Fruit fly (Drosophila melanogaster): ENCODE data around the gene CG46320.

Gene CG46320

dm6 chr3L:5785237-5786062, 121.5 kb downstream of the CG46320 start (continued):
- TF ChIP-seq ERR (GFP tag; optimal IDR thresholded peaks at IDR 0.05) (no peak), grau (tag; optimal IDR thresholded peaks at IDR 0.05) (no peak), CG30020 (tag; optimal IDR thresholded peaks at IDR 0.05) (no peak), trh (GFP tag; optimal IDR thresholded peaks at IDR 0.05) (no peak), shn (GFP tag; optimal IDR thresholded peaks at IDR 0.05) (no peak), CG3995 (GFP tag; optimal IDR thresholded peaks at IDR 0.05) (no peak), Kr (GFP tag; optimal IDR thresholded peaks at IDR 0.05) (no peak), CG32772 (GFP tag; IDR thresholded peaks at IDR 0.05) (no peak), CG15073 (GFP tag; optimal IDR thresholded peaks at IDR 0.05) (no peak), kah (GFP tag; optimal IDR thresholded peaks at IDR 0.05) (no peak), wek (GFP tag; optimal IDR thresholded peaks at IDR 0.05) (no peak), CG18011 (GFP tag; optimal IDR thresholded peaks at IDR 0.05) (no peak), Lpt (GFP tag; optimal IDR thresholded peaks at IDR 0.05) (no peak), Dip3 (GFP tag; optimal IDR thresholded peaks at IDR 0.05) (no peak), NfI (GFP tag; optimal IDR thresholded peaks at IDR 0.05) (no peak), hkb (optimal IDR thresholded peaks at IDR 0.05) (no peak), hkb (GFP tag; IDR thresholded peaks at IDR 0.05) (no peak), CG42726 (GFP tag; IDR thresholded peaks at IDR 0.05; ENCODE audit: partially characterized antibody) (no peak), CTCF (GFP tag; optimal IDR thresholded peaks at IDR 0.05) (no peak), CG1792 (GFP tag; optimal IDR thresholded peaks at IDR 0.05) (no peak), CG4424 (GFP tag; optimal IDR thresholded peaks at IDR 0.05) (no peak), ken (GFP tag; IDR thresholded peaks at IDR 0.05) (0 out of 3 replicates have a peak, but pooled peaks have one; percentile 36), CG8359 (GFP tag; optimal IDR thresholded peaks at IDR 0.05; ENCODE audit: borderline replicate concordance) (no peak), Nf-YA (GFP tag; IDR thresholded peaks at IDR 0.05) (no peak), vnd (GFP tag; IDR thresholded peaks at IDR 0.05; ENCODE audit: partially characterized antibody) (no peak), zfh1 (GFP tag; IDR thresholded peaks at IDR 0.05) (peak; percentile 20; the same call in 1 of the 3 replicates), ara (GFP tag; IDR thresholded peaks at IDR 0.05) (0 out of 2 replicates have a peak, but pooled peaks have one; percentile 11), CG32767 (GFP tag; IDR thresholded peaks at IDR 0.05) (no peak), CG6683 (GFP tag; optimal IDR thresholded peaks at IDR 0.05) (no peak), nerfin-2 (GFP tag; IDR thresholded peaks at IDR 0.05; ENCODE audit: partially characterized antibody) (no peak), Drgx (GFP tag; IDR thresholded peaks at IDR 0.05) (no peak), Atf6 (GFP tag; IDR thresholded peaks at IDR 0.05) (no peak), Bteb2 (GFP tag; optimal IDR thresholded peaks at IDR 0.05) (no peak), CG4404 (GFP tag; IDR thresholded peaks at IDR 0.05) (no peak), sens (GFP tag) (peak; percentile 85), da (GFP tag; optimal IDR thresholded peaks at IDR 0.05) (no peak), CkIIα-i1 (GFP tag; IDR thresholded peaks at IDR 0.05) (no peak), eve (GFP tag; optimal IDR thresholded peaks at IDR 0.05) (no peak), scrt (GFP tag; optimal IDR thresholded peaks at IDR 0.05) (no peak), CG11504 (tag; optimal IDR thresholded peaks at IDR 0.05) (no peak), CG15696 (tag; optimal IDR thresholded peaks at IDR 0.05) (peak; percentile 22), gcm (GFP tag; optimal IDR thresholded peaks at IDR 0.05) (no peak), Asciz (GFP tag; optimal IDR thresholded peaks at IDR 0.05) (peak; percentile 59), gcm2 (GFP tag; optimal IDR thresholded peaks at IDR 0.05) (no peak), D19B (GFP tag; optimal IDR thresholded peaks at IDR 0.05) (no peak), CG6175 (GFP tag; IDR thresholded peaks at IDR 0.05) (no peak), jing (GFP tag; optimal IDR thresholded peaks at IDR 0.05) (no peak), CG10267 (tag; optimal IDR thresholded peaks at IDR 0.05) (no peak), CG7839 (tag; optimal IDR thresholded peaks at IDR 0.05) (no peak), Eip74EF (GFP tag; optimal IDR thresholded peaks at IDR 0.05) (no peak), MESR4 (GFP tag; optimal IDR thresholded peaks at IDR 0.05) (no peak)
